Worm (Caenorhabditis elegans) whole organism, midembryonic: ENCODE data around the gene sax-1.

ENCODE experiments used
- T22C8.4 ChIP-seq: fragments of 200-800 bp; sonication (Bioruptor generic); IDR thresholded peaks from 2 replicates; pipeline ENCODE4 v1.3.6; 2022; ENCODE audit warnings: missing genetic modification characterization, missing compliant biosample characterization
- cog-1 ChIP-seq: sonication (generic microtip); optimal IDR thresholded peaks from 2 replicates; lab custom pipeline; 2016; ENCODE audit warnings: missing genetic modification characterization, missing compliant biosample characterization
- flt-1 ChIP-seq: fragments of 200-800 bp; sonication (Bioruptor generic); IDR thresholded peaks from 2 replicates; pipeline ENCODE4 v1.3.6; 2022; ENCODE audit warnings: missing genetic modification characterization, missing compliant biosample characterization
- klf-2 ChIP-seq: fragments of 200-800 bp; sonication (Bioruptor generic); conservative IDR thresholded peaks from 2 replicates; pipeline ENCODE4 v1.3.6; 2022; ENCODE audit warnings: missing genetic modification reagents, missing genetic modification characterization, missing compliant biosample characterization
- med-1 ChIP-seq: sonication (generic microtip); optimal IDR thresholded peaks from 2 replicates; lab custom pipeline; 2017; ENCODE audit warnings: missing genetic modification characterization, mild to moderate bottlenecking, missing compliant biosample characterization, antibody characterized with exemption, missing genetic modification reagents; ENCODE audit not compliant: insufficient read depth
- ref-1 ChIP-seq: fragments of 200-800 bp; sonication (Bioruptor generic); conservative IDR thresholded peaks from 2 replicates; pipeline ENCODE4 v1.3.6; 2022; ENCODE audit warnings: missing genetic modification reagents, missing genetic modification characterization, missing compliant biosample characterization
- tab-1 ChIP-seq: fragments of 200-800 bp; sonication (Bioruptor generic); IDR thresholded peaks from 2 replicates; pipeline ENCODE4 v1.3.6; 2022; ENCODE audit warnings: missing genetic modification characterization, missing compliant biosample characterization
- ztf-23 ChIP-seq: fragments of 200-800 bp; sonication (Bioruptor generic); IDR thresholded peaks from 2 replicates; pipeline ENCODE4 v1.3.6; 2022; ENCODE audit warnings: missing genetic modification reagents, missing genetic modification characterization, missing compliant biosample characterization
- ztf-29 ChIP-seq: fragments of 200-800 bp; sonication (Bioruptor generic); IDR thresholded peaks from 2 replicates; pipeline ENCODE4 v1.3.6; 2022; ENCODE audit warnings: missing genetic modification reagents, missing genetic modification characterization, missing compliant biosample characterization

Gene sax-1

ce11 chrX:3650100-3650809, at the start of gene sax-1, which contains the start of gene R11G1.2:
TSS of gene sax-1 (minus strand) at chrX:3650150.
TSS of gene R11G1.2 (plus strand) at chrX:3650614.
- TF ChIP-seq ztf-23 (GFP tag; lab: Robert Waterston, UW) (no peak), klf-2 (GFP tag; lab: Robert Waterston, UW) (no peak), ref-1 (GFP tag; lab: Robert Waterston, UW) (no peak), ztf-29 (GFP tag; lab: Robert Waterston, UW) (no peak), T22C8.4 (GFP tag; lab: Robert Waterston, UW) (peak; percentile 38; the same call in 1 of the 2 replicates)

DNA sequence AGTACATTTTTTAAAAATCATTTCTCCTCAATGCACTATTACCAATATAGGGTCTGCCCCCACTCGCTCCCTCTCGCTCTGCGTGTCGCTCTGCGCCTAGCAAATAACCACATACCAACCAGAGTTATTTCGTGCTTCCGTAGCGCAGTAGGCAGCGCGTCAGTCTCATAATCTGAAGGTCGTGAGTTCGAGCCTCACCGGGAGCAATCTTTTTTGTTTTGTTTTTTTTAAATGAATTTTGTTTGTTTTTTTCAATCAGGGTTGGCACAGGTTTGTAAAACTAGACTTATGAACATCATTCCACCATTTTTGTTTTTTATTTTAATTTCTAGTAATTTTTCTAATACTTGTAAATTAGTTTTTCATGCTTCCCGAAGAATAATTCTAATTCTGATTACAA, 47.7 kb upstream of the sax-1 start:
- TF ChIP-seq ztf-29 (GFP tag; lab: Robert Waterston, UW) = peak; percentile 88
- TF ChIP-seq ztf-23 (GFP tag; lab: Robert Waterston, UW) = peak; percentile 91
- TF ChIP-seq flt-1 (GFP tag; lab: Robert Waterston, UW) = peak; percentile 96
- TF ChIP-seq T22C8.4 (GFP tag; lab: Robert Waterston, UW) = peak; percentile 89
- peak; percentile 62 for TF ChIP-seq med-1 (GFP tag; lab: Kevin White, UChicago)
- peak; percentile 94 for TF ChIP-seq tab-1 (GFP tag; lab: Robert Waterston, UW)
- peak; percentile 90 for TF ChIP-seq cog-1 (tag; lab: Kevin White, UChicago)
- TF ChIP-seq ref-1 (GFP tag; lab: Robert Waterston, UW) = peak; percentile 87
- peak; percentile 92 for TF ChIP-seq klf-2 (GFP tag; lab: Robert Waterston, UW)

DNA sequence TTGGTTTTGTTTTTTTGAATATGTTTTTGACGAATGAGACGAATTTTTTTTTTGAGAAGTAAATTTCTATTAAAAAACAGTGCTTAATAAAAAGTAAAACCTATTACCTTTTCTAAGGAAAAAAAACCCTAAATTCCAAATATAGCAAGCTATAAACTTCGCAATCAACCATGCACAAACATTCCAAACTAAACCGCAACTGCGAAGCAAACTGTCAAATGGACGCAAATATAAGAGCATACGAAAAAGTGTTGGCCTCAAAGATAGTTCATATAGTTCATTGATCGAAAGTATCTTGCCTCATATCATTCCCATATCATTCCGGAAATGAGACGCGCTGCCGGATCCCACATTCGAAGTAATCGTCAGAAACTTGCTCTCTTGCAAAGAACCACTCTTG, 46.7 kb upstream of the sax-1 start, which contains the start of gene C01C4.3:
Gene C01C4.3, plus strand, starts transcription at position 301 of the 400 bp plus-strand sequence.
- TF ChIP-seq tab-1 (GFP tag; lab: Robert Waterston, UW) = no peak
- no peak for TF ChIP-seq flt-1 (GFP tag; lab: Robert Waterston, UW)
- no peak for TF ChIP-seq med-1 (GFP tag; lab: Kevin White, UChicago)
- no peak for TF ChIP-seq klf-2 (GFP tag; lab: Robert Waterston, UW)
- no peak for TF ChIP-seq cog-1 (tag; lab: Kevin White, UChicago)
- TF ChIP-seq ref-1 (GFP tag; lab: Robert Waterston, UW) = no peak
- no peak for TF ChIP-seq T22C8.4 (GFP tag; lab: Robert Waterston, UW)
- TF ChIP-seq ztf-29 (GFP tag; lab: Robert Waterston, UW) = no peak
- no peak for TF ChIP-seq ztf-23 (GFP tag; lab: Robert Waterston, UW)

DNA sequence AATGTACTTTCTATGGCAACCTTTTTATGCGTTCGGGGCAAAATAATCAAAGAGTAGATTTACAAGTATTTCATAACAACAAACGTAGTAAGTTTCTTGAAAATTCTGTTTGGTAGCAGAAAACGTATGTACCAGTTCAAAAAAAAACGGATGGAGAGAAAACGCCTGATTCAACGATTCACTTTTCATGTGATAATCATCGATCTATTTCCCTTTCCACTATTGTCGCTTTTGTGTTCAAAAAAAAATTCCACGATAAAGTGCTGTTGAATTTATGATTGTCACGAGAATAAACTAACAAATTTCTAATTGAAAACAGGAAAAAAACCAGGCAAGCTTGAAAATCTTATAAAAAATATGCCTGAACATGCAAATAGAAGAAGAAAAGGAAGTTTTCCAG, 45.9 kb upstream of the sax-1 start:
- TF ChIP-seq T22C8.4 (GFP tag; lab: Robert Waterston, UW) = no peak

- TF ChIP-seq ztf-23 (GFP tag; lab: Robert Waterston, UW) (0 out of 2 replicates have a peak, but pooled peaks have one; percentile 13), ref-1 (GFP tag; lab: Robert Waterston, UW) (no peak), flt-1 (GFP tag; lab: Robert Waterston, UW) (peak; percentile 70; the same call in 1 of the 2 replicates), cog-1 (tag; lab: Kevin White, UChicago) (no peak), tab-1 (GFP tag; lab: Robert Waterston, UW) (0 out of 2 replicates have a peak, but pooled peaks have one; percentile 31)
These were observed 44.2 kb upstream of the sax-1 start for ce11 chrX:3694172-3694571.

- TF ChIP-seq flt-1 (GFP tag; lab: Robert Waterston, UW) = no peak
- TF ChIP-seq ztf-29 (GFP tag; lab: Robert Waterston, UW) = no peak
- no peak for TF ChIP-seq ref-1 (GFP tag; lab: Robert Waterston, UW)
- no peak for TF ChIP-seq cog-1 (tag; lab: Kevin White, UChicago)
- no peak for TF ChIP-seq klf-2 (GFP tag; lab: Robert Waterston, UW)
- TF ChIP-seq med-1 (GFP tag; lab: Kevin White, UChicago) = no peak
- no peak for TF ChIP-seq tab-1 (GFP tag; lab: Robert Waterston, UW)
- TF ChIP-seq T22C8.4 (GFP tag; lab: Robert Waterston, UW) = no peak
- TF ChIP-seq ztf-23 (GFP tag; lab: Robert Waterston, UW) = no peak
These were observed 43.2 kb upstream of the sax-1 start, which contains the start of gene C02F12.8 for ce11 chrX:3693138-3693537. TSS of gene C02F12.8 (minus strand) at chrX:3693238.

DNA sequence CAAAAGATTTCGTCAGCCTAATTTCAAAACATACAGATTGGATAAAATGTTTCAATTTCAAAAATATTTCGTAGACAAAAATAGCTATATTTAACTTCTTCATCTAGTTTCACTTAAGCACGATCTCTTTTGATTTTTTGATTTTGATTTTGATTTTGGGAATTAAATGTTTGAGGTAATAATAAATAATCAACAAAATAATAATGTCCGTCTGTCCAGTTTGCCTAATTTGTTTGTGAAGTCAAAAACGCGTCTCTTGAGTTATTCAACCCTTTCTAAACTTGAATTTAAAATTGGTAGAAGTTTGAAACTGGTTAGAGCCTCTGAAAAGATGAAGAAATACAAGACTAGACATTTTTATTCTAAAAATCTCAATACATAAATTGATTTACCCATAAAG, 39.9 kb upstream of the sax-1 start:
- TF ChIP-seq flt-1 (GFP tag; lab: Robert Waterston, UW) (no peak), cog-1 (tag; lab: Kevin White, UChicago) (no peak), ztf-23 (GFP tag; lab: Robert Waterston, UW) (no peak), T22C8.4 (GFP tag; lab: Robert Waterston, UW) (no peak), tab-1 (GFP tag; lab: Robert Waterston, UW) (no peak), med-1 (GFP tag; lab: Kevin White, UChicago) (no peak), klf-2 (GFP tag; lab: Robert Waterston, UW) (no peak), ztf-29 (GFP tag; lab: Robert Waterston, UW) (no peak), ref-1 (GFP tag; lab: Robert Waterston, UW) (no peak)

DNA sequence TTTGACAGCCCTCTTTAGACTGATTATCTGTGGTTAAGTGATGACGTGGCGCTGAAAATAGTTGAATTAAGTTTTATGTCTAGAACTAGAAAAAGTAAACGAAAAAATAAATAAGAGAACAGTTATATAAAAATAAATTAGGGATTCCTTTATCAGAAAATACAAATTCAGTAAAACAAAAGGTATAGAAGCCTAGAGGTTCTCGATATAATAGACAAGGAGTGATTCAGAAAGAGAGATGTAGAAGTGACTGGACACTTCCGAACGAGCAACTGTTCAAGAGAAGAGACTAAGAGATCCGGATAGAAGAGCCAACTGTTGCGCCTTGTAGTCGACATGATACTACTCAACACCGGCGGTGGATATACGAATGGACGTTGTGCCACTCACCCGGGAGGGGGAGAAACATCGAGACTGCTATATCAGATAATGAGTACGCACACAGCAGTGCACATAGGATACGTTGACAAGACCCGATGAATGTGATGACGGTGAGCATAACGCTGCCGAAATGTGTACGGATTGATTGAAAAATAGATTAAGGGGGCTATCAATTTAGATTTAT, 39.3 kb upstream of the sax-1 start, which contains the start of gene tag-278:
Gene tag-278, minus strand, starts transcription at position 51 of the 565 bp plus-strand sequence.
- TF ChIP-seq ztf-29 (GFP tag; lab: Robert Waterston, UW) (no peak), med-1 (GFP tag; lab: Kevin White, UChicago) (no peak), ztf-23 (GFP tag; lab: Robert Waterston, UW) (no peak), T22C8.4 (GFP tag; lab: Robert Waterston, UW) (no peak), cog-1 (tag; lab: Kevin White, UChicago) (no peak), tab-1 (GFP tag; lab: Robert Waterston, UW) (no peak), klf-2 (GFP tag; lab: Robert Waterston, UW) (no peak), ref-1 (GFP tag; lab: Robert Waterston, UW) (no peak), flt-1 (GFP tag; lab: Robert Waterston, UW) (no peak)
